Worm (Caenorhabditis elegans) whole organism, L1 larva: ENCODE data around the gene srw-34.

Experiments
- C04F5.9 ChIP-seq: sonication (generic microtip); optimal IDR thresholded peaks from 2 replicates; lab custom pipeline; 2016; ENCODE audit warnings: missing genetic modification characterization, missing compliant biosample characterization
- C16A3.4 ChIP-seq: fragments of 150-350 bp; optimal IDR thresholded peaks from 2 replicates; lab custom pipeline; 2014; ENCODE audit warnings: missing biosample characterization, missing genetic modification characterization
- C34B4.2 ChIP-seq: sonication (generic microtip); optimal IDR thresholded peaks from 2 replicates; lab custom pipeline; 2017; ENCODE audit warnings: mild to moderate bottlenecking, missing genetic modification characterization, missing compliant biosample characterization
- F16B12.6 ChIP-seq: fragments of 150-350 bp; optimal IDR thresholded peaks from 2 replicates; lab custom pipeline; 2014; ENCODE audit warnings: missing biosample characterization, missing genetic modification characterization
- Y116A8C.19 ChIP-seq: sonication (generic microtip); optimal IDR thresholded peaks from 2 replicates; lab custom pipeline; 2016; ENCODE audit warnings: missing compliant biosample characterization, missing genetic modification characterization, borderline replicate concordance
- aha-1 ChIP-seq: fragments of 150-350 bp; optimal IDR thresholded peaks from 2 replicates; lab custom pipeline; 2014; ENCODE audit warnings: missing biosample characterization, missing genetic modification characterization
- alr-1 ChIP-seq: fragments of 200-800 bp; sonication (Bioruptor generic); optimal IDR thresholded peaks from 2 replicates; lab custom pipeline; 2018; ENCODE audit warnings: borderline replicate concordance, mild to moderate bottlenecking, missing genetic modification characterization, missing compliant biosample characterization
- aly-2 ChIP-seq: fragments of 150-350 bp; optimal IDR thresholded peaks from 2 replicates; lab custom pipeline; 2014; ENCODE audit warnings: missing biosample characterization, missing genetic modification characterization
- ama-1 ChIP-seq: fragments of 150-350 bp; optimal IDR thresholded peaks from 2 replicates; lab custom pipeline; 2014
- ceh-82 ChIP-seq, 3 experiments: fragments of 150-350 bp in 1 of 3; sonication (generic microtip) in 2 of 3; optimal IDR thresholded peaks; 2 replicates each; lab custom pipeline; 2014 to 2017; ENCODE audit warnings: missing biosample characterization in 3 of 3, missing genetic modification characterization in 3 of 3
- ceh-90 ChIP-seq: sonication (generic microtip); optimal IDR thresholded peaks from 2 replicates; lab custom pipeline; 2016; ENCODE audit warnings: missing genetic modification characterization, missing compliant biosample characterization
- dsc-1 ChIP-seq: sonication (generic microtip); optimal IDR thresholded peaks from 2 replicates; lab custom pipeline; 2016; ENCODE audit warnings: mild to moderate bottlenecking, missing genetic modification characterization, missing compliant biosample characterization
- efl-1 ChIP-seq, 4 experiments: fragments of 150-350 bp; optimal IDR thresholded peaks in 3 of 4; peaks in 1 of 4; 1 replicate in 1 of 4; 2 replicates in 3 of 4; lab custom pipeline; 2014; ENCODE audit warnings: missing biosample characterization in 2 of 4, missing genetic modification characterization in 2 of 4, missing genetic modification reagents in 2 of 4
- efl-3 ChIP-seq: fragments of 200-800 bp; sonication (Bioruptor generic); optimal IDR thresholded peaks from 2 replicates; lab custom pipeline; 2018; ENCODE audit warnings: mild to moderate bottlenecking, missing genetic modification characterization, missing compliant biosample characterization
- egl-13 ChIP-seq: sonication (generic microtip); optimal IDR thresholded peaks from 2 replicates; lab custom pipeline; 2016; ENCODE audit warnings: missing genotype, missing genetic modification reagents, missing genetic modification characterization, missing compliant biosample characterization
- egl-27 ChIP-seq, 2 experiments: fragments of 150-350 bp in 1 of 2; sonication (generic microtip); optimal IDR thresholded peaks; 3 replicates each; lab custom pipeline; 2017 to 2018; ENCODE audit warnings: missing biosample characterization in 2 of 2, missing genetic modification characterization in 2 of 2, missing genetic modification reagents in 2 of 2
- elt-2 ChIP-seq: sonication (generic microtip); optimal IDR thresholded peaks from 2 replicates; lab custom pipeline; 2016; ENCODE audit warnings: missing genetic modification characterization, mild to moderate bottlenecking, inconsistent platforms, missing compliant biosample characterization, missing genetic modification reagents
- fkh-10 ChIP-seq: sonication (generic microtip); optimal IDR thresholded peaks from 2 replicates; lab custom pipeline; 2017; ENCODE audit warnings: missing biosample characterization, missing genetic modification reagents, missing genetic modification characterization
- fkh-4 ChIP-seq: sonication (generic microtip); optimal IDR thresholded peaks from 2 replicates; lab custom pipeline; 2016; ENCODE audit warnings: missing compliant biosample characterization, missing genetic modification characterization, borderline replicate concordance
- fkh-8 ChIP-seq: sonication (generic microtip); optimal IDR thresholded peaks from 2 replicates; lab custom pipeline; 2016; ENCODE audit warnings: mild to moderate bottlenecking, missing genetic modification characterization, missing compliant biosample characterization
- fos-1 ChIP-seq: fragments of 150-350 bp; optimal IDR thresholded peaks from 2 replicates; lab custom pipeline; 2014; ENCODE audit warnings: missing biosample characterization, missing genetic modification characterization
- grh-1 ChIP-seq: fragments of 200-800 bp; sonication (Bioruptor generic); IDR thresholded peaks from 2 replicates; pipeline ENCODE4 v1.3.6; 2022; ENCODE audit warnings: missing genetic modification reagents, missing genetic modification characterization, missing compliant biosample characterization
- hlh-17 ChIP-seq: fragments of 200-800 bp; sonication (Bioruptor generic); optimal IDR thresholded peaks from 2 replicates; lab custom pipeline; 2018; ENCODE audit warnings: missing genetic modification characterization, mild to moderate bottlenecking, missing compliant biosample characterization, moderate library complexity, borderline replicate concordance
- irx-1 ChIP-seq: sonication (generic microtip); optimal IDR thresholded peaks from 2 replicates; lab custom pipeline; 2016; ENCODE audit warnings: missing genetic modification characterization, missing compliant biosample characterization
- isw-1 ChIP-seq: fragments of 200-800 bp; sonication (Bioruptor generic); IDR thresholded peaks from 2 replicates; pipeline ENCODE4 v1.3.6; 2022; ENCODE audit warnings: missing genetic modification characterization, missing compliant biosample characterization
- jun-1 ChIP-seq: fragments of 150-350 bp; optimal IDR thresholded peaks from 2 replicates; lab custom pipeline; 2014; ENCODE audit warnings: missing biosample characterization, missing genetic modification reagents, missing genetic modification characterization
- lin-15B ChIP-seq: fragments of 150-350 bp; sonication (generic microtip); optimal IDR thresholded peaks from 3 replicates; lab custom pipeline; 2014; ENCODE audit warnings: missing biosample characterization, missing genetic modification characterization
- lir-3 ChIP-seq: sonication (generic microtip); optimal IDR thresholded peaks from 2 replicates; lab custom pipeline; 2016; ENCODE audit warnings: mild to moderate bottlenecking, missing genetic modification characterization, moderate library complexity, missing compliant biosample characterization; ENCODE audit not compliant: poor library complexity
- mep-1 ChIP-seq: fragments of 150-350 bp; optimal IDR thresholded peaks from 2 replicates; lab custom pipeline; 2014; ENCODE audit warnings: missing biosample characterization, missing genetic modification characterization
- nhr-11 ChIP-seq: fragments of 150-350 bp; optimal IDR thresholded peaks from 2 replicates; lab custom pipeline; 2014; ENCODE audit warnings: missing biosample characterization, missing genetic modification characterization
- nhr-12 ChIP-seq: sonication (generic microtip); optimal IDR thresholded peaks from 2 replicates; lab custom pipeline; 2017; ENCODE audit warnings: missing biosample characterization, missing genetic modification characterization
- nhr-47 ChIP-seq: sonication (generic microtip); optimal IDR thresholded peaks from 2 replicates; lab custom pipeline; 2016; ENCODE audit warnings: mild to moderate bottlenecking, missing genetic modification characterization, moderate library complexity, missing compliant biosample characterization
- nhr-71 ChIP-seq: sonication (generic microtip); optimal IDR thresholded peaks from 2 replicates; lab custom pipeline; 2016; ENCODE audit warnings: mild to moderate bottlenecking, missing genetic modification characterization, moderate library complexity, missing compliant biosample characterization
- nhr-76 ChIP-seq: sonication (generic microtip); optimal IDR thresholded peaks from 2 replicates; lab custom pipeline; 2017; ENCODE audit warnings: missing biosample characterization, missing genetic modification characterization
- nhr-77 ChIP-seq: fragments of 150-350 bp; optimal IDR thresholded peaks from 2 replicates; lab custom pipeline; 2014; ENCODE audit warnings: missing biosample characterization, missing genetic modification characterization
- nhr-84 ChIP-seq: sonication (generic microtip); optimal IDR thresholded peaks from 2 replicates; lab custom pipeline; 2017; ENCODE audit warnings: missing biosample characterization, missing genetic modification characterization
- nhr-85 ChIP-seq: sonication (generic microtip); peaks from one replicate; lab custom pipeline; 2016; ENCODE audit warnings: missing genetic modification characterization, inconsistent platforms, missing compliant biosample characterization
- nhr-90 ChIP-seq: sonication (generic microtip); optimal IDR thresholded peaks from 2 replicates; lab custom pipeline; 2016; ENCODE audit warnings: mild to moderate bottlenecking, missing genetic modification characterization, missing compliant biosample characterization; ENCODE audit not compliant: poor library complexity
- pag-3 ChIP-seq: sonication (generic microtip); optimal IDR thresholded peaks from 2 replicates; lab custom pipeline; 2017; ENCODE audit warnings: missing genetic modification characterization, mild to moderate bottlenecking, missing compliant biosample characterization, antibody characterized with exemption, borderline replicate concordance; ENCODE audit not compliant: insufficient read depth
- pax-3 ChIP-seq: fragments of 200-800 bp; sonication (Bioruptor generic); optimal IDR thresholded peaks from 2 replicates; lab custom pipeline; 2018; ENCODE audit warnings: mild to moderate bottlenecking, missing genetic modification characterization, moderate library complexity, missing compliant biosample characterization
- skn-1 ChIP-seq: fragments of 150-350 bp; optimal IDR thresholded peaks from 2 replicates; lab custom pipeline; 2014; ENCODE audit warnings: missing biosample characterization, missing genetic modification characterization
- snpc-4 ChIP-seq: fragments of 150-350 bp; optimal IDR thresholded peaks from 2 replicates; lab custom pipeline; 2014; ENCODE audit warnings: missing biosample characterization, missing genetic modification characterization
- snu-23 ChIP-seq: sonication (generic microtip); optimal IDR thresholded peaks from 2 replicates; lab custom pipeline; 2016; ENCODE audit warnings: missing genetic modification characterization, missing compliant biosample characterization
- sptf-1 ChIP-seq: fragments of 150-350 bp; optimal IDR thresholded peaks from 2 replicates; lab custom pipeline; 2014; ENCODE audit warnings: missing biosample characterization, missing genetic modification characterization
- sup-37 ChIP-seq: fragments of 200-800 bp; sonication (Bioruptor generic); optimal IDR thresholded peaks from 2 replicates; lab custom pipeline; 2018; ENCODE audit warnings: mild to moderate bottlenecking, missing genetic modification characterization, missing compliant biosample characterization
- tlp-1 ChIP-seq: fragments of 150-350 bp; optimal IDR thresholded peaks from 2 replicates; lab custom pipeline; 2014; ENCODE audit warnings: missing biosample characterization, missing genetic modification characterization
- unc-130 ChIP-seq: fragments of 150-350 bp; optimal IDR thresholded peaks from 2 replicates; lab custom pipeline; 2017; ENCODE audit warnings: missing biosample characterization, missing genetic modification characterization, inconsistent platforms
- unc-62 ChIP-seq: fragments of 150-350 bp; optimal IDR thresholded peaks from 2 replicates; lab custom pipeline; 2014; ENCODE audit warnings: missing biosample characterization, missing genetic modification reagents, missing genetic modification characterization
- unc-86 ChIP-seq: sonication (generic microtip); optimal IDR thresholded peaks from 2 replicates; lab custom pipeline; 2016; ENCODE audit warnings: missing genetic modification characterization, missing compliant biosample characterization
- vab-15 ChIP-seq: sonication (generic microtip); optimal IDR thresholded peaks from 2 replicates; lab custom pipeline; 2017; ENCODE audit warnings: missing genotype, mild to moderate bottlenecking, missing genetic modification characterization, missing compliant biosample characterization
- xbp-1 ChIP-seq: sonication (generic microtip); optimal IDR thresholded peaks from 2 replicates; lab custom pipeline; 2016; ENCODE audit warnings: missing genetic modification characterization, missing compliant biosample characterization
- zip-4 ChIP-seq: fragments of 200-800 bp; sonication (Bioruptor generic); optimal IDR thresholded peaks from 2 replicates; lab custom pipeline; 2018; ENCODE audit warnings: mild to moderate bottlenecking, missing genetic modification characterization, moderate library complexity, missing compliant biosample characterization
- ztf-11 ChIP-seq, 2 experiments: sonication (generic microtip); optimal IDR thresholded peaks; 2 replicates each; lab custom pipeline; 2016 to 2017; ENCODE audit warnings: missing genetic modification characterization in 2 of 2, missing biosample characterization in 1 of 2, missing compliant biosample characterization in 1 of 2

Gene srw-34

DNA sequence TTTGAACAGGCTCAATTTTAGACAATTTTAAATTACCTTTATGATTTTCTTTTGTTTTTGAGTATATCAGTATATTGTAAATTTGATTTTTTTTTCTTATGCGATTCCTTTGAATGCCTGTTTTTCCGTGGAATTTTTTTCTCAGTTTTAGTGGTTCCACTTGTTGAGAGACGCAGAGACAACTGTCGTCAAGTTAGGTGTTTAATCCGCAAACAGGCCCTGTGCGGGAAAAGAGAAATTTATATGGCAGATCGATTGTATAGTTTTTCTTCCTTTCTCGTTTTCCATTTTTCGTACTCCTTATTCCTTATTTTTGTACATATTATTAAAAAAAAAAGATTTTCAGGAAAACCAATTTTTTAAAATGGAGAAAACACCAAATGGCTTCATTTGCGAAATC, 23.1 kb downstream of the srw-34 start, which contains the start of gene F36D3.1 (continued):
- TF ChIP-seq zip-4 (no peak), nhr-84 (tag; lab: Kevin White, UChicago) (no peak), mep-1 (tag; lab: Kevin White, UChicago) (peak; percentile 68), ztf-11 (tag; optimal IDR thresholded peaks at IDR 0.05; lab: Kevin White, UChicago) (no peak), ceh-90 (tag; lab: Kevin White, UChicago) (no peak), nhr-47 (tag; lab: Kevin White, UChicago) (peak; percentile 58), skn-1 (tag; lab: Kevin White, UChicago) (peak; percentile 40), snu-23 (GFP tag; lab: Kevin White, UChicago) (peak; percentile 64), jun-1 (tag; lab: Kevin White, UChicago) (no peak), nhr-12 (tag; lab: Kevin White, UChicago) (no peak), efl-1 (optimal IDR thresholded peaks at IDR 0.05; lab: Kevin White, UChicago) (peak; percentile 91 to 92), efl-1 (GFP tag; optimal IDR thresholded peaks at IDR 0.05 in 1 of 2; lab: Kevin White, UChicago) (peak; percentile 88 to 99), nhr-90 (peak; percentile 15), Y116A8C.19 (tag; lab: Kevin White, UChicago) (no peak), sptf-1 (tag; lab: Kevin White, UChicago) (no peak), fkh-8 (tag; lab: Kevin White, UChicago) (no peak), nhr-85 (no peak), unc-86 (peak; percentile 7), nhr-11 (no peak), efl-3 (GFP tag; lab: Kevin White, UChicago) (no peak), nhr-77 (no peak), snpc-4 (peak; percentile 38), fkh-4 (tag; lab: Kevin White, UChicago) (no peak), nhr-76 (tag; lab: Kevin White, UChicago) (no peak), unc-130 (peak; percentile 59), elt-2 (tag; lab: Kevin White, UChicago) (no peak), tlp-1 (tag; lab: Kevin White, UChicago) (no peak), xbp-1 (tag; lab: Kevin White, UChicago) (peak; percentile 39), ceh-82 (tag; optimal IDR thresholded peaks at IDR 0.05; lab: Kevin White, UChicago) (peak; percentile 17 to 49 (median 28)), isw-1 (GFP tag; lab: Robert Waterston, UW) (no peak), pag-3 (tag; lab: Kevin White, UChicago) (no peak), C04F5.9 (no peak), F16B12.6 (tag; lab: Kevin White, UChicago) (peak; percentile 84), sup-37 (no peak), fkh-10 (GFP tag; lab: Kevin White, UChicago) (no peak), lin-15B (tag; lab: Kevin White, UChicago) (peak; percentile 26), dsc-1 (tag; lab: Kevin White, UChicago) (peak; percentile 15), C34B4.2 (tag; lab: Kevin White, UChicago) (no peak), unc-62 (no peak), egl-13 (tag; lab: Kevin White, UChicago) (no peak), grh-1 (GFP tag; lab: Robert Waterston, UW) (no peak), aly-2 (tag; lab: Kevin White, UChicago) (no peak), nhr-71 (tag; lab: Kevin White, UChicago) (no peak), fos-1 (no peak), alr-1 (no peak), aha-1 (tag; lab: Kevin White, UChicago) (no peak), hlh-17 (GFP tag; lab: Kevin White, UChicago) (no peak), egl-27 (tag; optimal IDR thresholded peaks at IDR 0.05; lab: Kevin White, UChicago) (no peak), vab-15 (tag; lab: Kevin White, UChicago) (no peak), irx-1 (tag; lab: Kevin White, UChicago) (no peak), lir-3 (no peak), ama-1 (lab: Kevin White, UChicago) (no peak), pax-3 (tag; lab: Kevin White, UChicago) (no peak), C16A3.4 (tag; lab: Kevin White, UChicago) (peak; percentile 43)
